Fruit fly (Drosophila melanogaster) whole organism, adult: ENCODE data around the gene SLIRP2.

ENCODE experiments used
- CG11617 ChIP-seq: fragments of 200-800 bp; sonication (Bioruptor generic); optimal IDR thresholded peaks from 2 replicates; lab custom pipeline; 2017; ENCODE audit warnings: mild to moderate bottlenecking, missing biosample characterization, missing genetic modification reagents, missing genetic modification characterization
- CG14711 ChIP-seq: fragments of 200-800 bp; sonication (Bioruptor generic); optimal IDR thresholded peaks from 2 replicates; lab custom pipeline; 2018; ENCODE audit warnings: missing biosample characterization, mild to moderate bottlenecking, missing genetic modification characterization, moderate library complexity
- CG1620 ChIP-seq: fragments of 200-800 bp; sonication (Bioruptor generic); optimal IDR thresholded peaks from 2 replicates; lab custom pipeline; 2016; ENCODE audit warnings: missing biosample characterization, missing genetic modification characterization
- CG33017 ChIP-seq: fragments of 200-800 bp; sonication (Bioruptor generic); optimal IDR thresholded peaks from 2 replicates; lab custom pipeline; 2018; ENCODE audit warnings: missing biosample characterization, mild to moderate bottlenecking, missing genetic modification characterization, moderate library complexity
- CG5204 ChIP-seq: fragments of 200-800 bp; sonication (Bioruptor generic); optimal IDR thresholded peaks from 2 replicates; lab custom pipeline; 2016; ENCODE audit warnings: missing biosample characterization, missing genetic modification characterization
- CG7045 ChIP-seq: fragments of 200-800 bp; sonication (Bioruptor generic); optimal IDR thresholded peaks from 2 replicates; lab custom pipeline; 2017; ENCODE audit warnings: missing biosample characterization, mild to moderate bottlenecking, missing genetic modification characterization
- CG7101 ChIP-seq: fragments of 200-800 bp; sonication (Bioruptor generic); optimal IDR thresholded peaks from 2 replicates; lab custom pipeline; 2018; ENCODE audit warnings: missing biosample characterization, mild to moderate bottlenecking, missing genetic modification characterization, moderate library complexity
- Hr96 ChIP-seq: fragments of 200-800 bp; sonication (Bioruptor generic); optimal IDR thresholded peaks from 2 replicates; lab custom pipeline; 2016; ENCODE audit warnings: missing biosample characterization, missing genetic modification characterization
- bab1 ChIP-seq: fragments of 200-800 bp; sonication (Bioruptor generic); optimal IDR thresholded peaks from 3 replicates; lab custom pipeline; 2019; ENCODE audit warnings: missing biosample characterization, mild to moderate bottlenecking, missing genetic modification characterization, moderate library complexity
- cic ChIP-seq: fragments of 200-800 bp; sonication (Bioruptor generic); optimal IDR thresholded peaks from 2 replicates; lab custom pipeline; 2017; ENCODE audit warnings: missing biosample characterization, mild to moderate bottlenecking, missing genetic modification characterization, moderate library complexity
- cnc ChIP-seq, 2 experiments: fragments of >200 bp; optimal IDR thresholded peaks; 2 replicates each; lab custom pipeline; 2017
- tj ChIP-seq: fragments of 200-800 bp; sonication (Bioruptor generic); optimal IDR thresholded peaks from 3 replicates; lab custom pipeline; 2017; ENCODE audit warnings: missing biosample characterization, mild to moderate bottlenecking, missing genetic modification characterization, moderate library complexity

DNA sequence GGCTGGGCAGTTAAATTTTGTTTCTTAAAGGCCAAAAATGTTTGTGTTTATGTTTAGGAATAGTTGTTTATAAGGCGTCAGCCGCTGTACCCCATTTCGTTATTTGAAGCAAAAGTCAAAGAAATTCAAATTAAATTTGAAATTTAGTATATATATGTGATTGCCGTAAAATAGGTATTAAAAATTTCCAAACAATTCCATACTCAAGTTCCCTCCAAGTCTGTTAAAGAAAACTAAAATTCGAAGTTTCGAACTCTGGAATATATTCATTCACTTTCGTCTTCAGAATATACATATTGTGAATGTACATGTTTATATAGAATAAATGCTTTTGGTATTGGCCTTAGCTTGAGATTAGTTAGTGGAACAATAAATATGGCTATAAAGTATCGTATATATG lies 9.8 kb downstream of the SLIRP2 start, which contains the start of gene bel:
- TF ChIP-seq CG33017 (tag; lab: Kevin White, UChicago) (no peak), tj (no peak), CG1620 (GFP tag; lab: Kevin White, UChicago) (no peak), cic (no peak), cnc (optimal IDR thresholded peaks at IDR 0.05; lab: Kevin White, UChicago) (no peak), CG11617 (GFP tag; lab: Kevin White, UChicago) (no peak), CG14711 (no peak), CG7045 (GFP tag; lab: Kevin White, UChicago) (no peak), CG7101 (tag; lab: Kevin White, UChicago) (no peak), Hr96 (GFP tag; lab: Kevin White, UChicago) (no peak), CG5204 (GFP tag; lab: Kevin White, UChicago) (no peak), bab1 (no peak)
